Fruit fly (Drosophila melanogaster) whole organism, prepupa: ENCODE results near the gene CG5180.

Source experiments
- CG10631 ChIP-seq: fragments of 200-800 bp; sonication (Bioruptor generic); optimal IDR thresholded peaks from 2 replicates; lab custom pipeline; 2016; ENCODE audit warnings: missing biosample characterization, missing genetic modification characterization
- CG10669 ChIP-seq: fragments of 200-800 bp; sonication (Bioruptor generic); optimal IDR thresholded peaks from 3 replicates; lab custom pipeline; 2018; ENCODE audit warnings: missing biosample characterization, mild to moderate bottlenecking, missing genetic modification characterization, moderate library complexity
- CG11294 ChIP-seq: fragments of 200-800 bp; sonication (Bioruptor generic); IDR thresholded peaks from 2 replicates; pipeline ENCODE4 v1.3.6; 2022; ENCODE audit warnings: missing biosample characterization, missing genetic modification characterization
- CG11762 ChIP-seq: fragments of 200-800 bp; sonication (Bioruptor generic); optimal IDR thresholded peaks from 3 replicates; lab custom pipeline; 2016; ENCODE audit warnings: missing biosample characterization, missing genetic modification characterization; ENCODE audit not compliant: insufficient read depth
- CG11902 ChIP-seq: fragments of 200-800 bp; sonication (Bioruptor generic); optimal IDR thresholded peaks from 3 replicates; lab custom pipeline; 2016; ENCODE audit warnings: missing biosample characterization, missing genetic modification characterization
- CG15336 ChIP-seq: fragments of 200-800 bp; sonication (Bioruptor generic); IDR thresholded peaks from 2 replicates; pipeline ENCODE4 v1.3.6; 2022; ENCODE audit warnings: missing biosample characterization, missing genetic modification characterization
- CG1621 ChIP-seq: fragments of 200-800 bp; sonication (Bioruptor generic); optimal IDR thresholded peaks from 3 replicates; lab custom pipeline; 2018; ENCODE audit warnings: missing biosample characterization, mild to moderate bottlenecking, missing genetic modification characterization
- CG16779 ChIP-seq: fragments of 200-800 bp; sonication (Bioruptor generic); optimal IDR thresholded peaks from 3 replicates; lab custom pipeline; 2017; ENCODE audit warnings: missing biosample characterization, mild to moderate bottlenecking, missing genetic modification characterization
- CG3032 ChIP-seq: fragments of 200-800 bp; optimal IDR thresholded peaks from 2 replicates; lab custom pipeline; 2019; ENCODE audit warnings: missing biosample characterization, mild to moderate bottlenecking, missing genetic modification characterization, moderate library complexity
- CG32006 ChIP-seq: fragments of 200-800 bp; sonication (Bioruptor generic); optimal IDR thresholded peaks from 3 replicates; lab custom pipeline; 2017; ENCODE audit warnings: missing biosample characterization, mild to moderate bottlenecking, missing genetic modification characterization
- CG34406 ChIP-seq: fragments of 200-800 bp; sonication (Bioruptor generic); optimal IDR thresholded peaks from 3 replicates; lab custom pipeline; 2016; ENCODE audit warnings: missing biosample characterization, missing genetic modification characterization
- CG3919 ChIP-seq: fragments of 200-800 bp; sonication (Bioruptor generic); optimal IDR thresholded peaks from 3 replicates; lab custom pipeline; 2016; ENCODE audit warnings: missing biosample characterization, missing genetic modification characterization
- CG6163 ChIP-seq: fragments of 200-800 bp; sonication (Bioruptor generic); IDR thresholded peaks from 3 replicates; pipeline ENCODE4 v1.3.6; 2022; ENCODE audit warnings: missing biosample characterization, missing genetic modification characterization
- CG6276 ChIP-seq: fragments of 200-800 bp; sonication (Bioruptor generic); optimal IDR thresholded peaks from 2 replicates; lab custom pipeline; 2017; ENCODE audit warnings: missing biosample characterization, mild to moderate bottlenecking, missing genetic modification characterization
- CG6792 ChIP-seq: fragments of 200-800 bp; sonication (Bioruptor generic); optimal IDR thresholded peaks from 3 replicates; lab custom pipeline; 2016; ENCODE audit warnings: missing biosample characterization, missing genetic modification characterization
- CG6808 ChIP-seq: fragments of 200-800 bp; sonication (Bioruptor generic); optimal IDR thresholded peaks from 3 replicates; lab custom pipeline; 2017; ENCODE audit warnings: missing biosample characterization, missing genetic modification characterization, mild to moderate bottlenecking, moderate library complexity, missing genetic modification reagents
- CG7368 ChIP-seq: fragments of 200-800 bp; sonication (Bioruptor generic); optimal IDR thresholded peaks from 3 replicates; lab custom pipeline; 2016; ENCODE audit warnings: missing biosample characterization, missing genetic modification characterization
- CG8119 ChIP-seq: fragments of 200-800 bp; sonication (Bioruptor generic); IDR thresholded peaks from 3 replicates; pipeline ENCODE4 v1.3.6; 2022; ENCODE audit warnings: missing biosample characterization, missing genetic modification characterization
- CG8319 ChIP-seq: fragments of 200-800 bp; sonication (Bioruptor generic); optimal IDR thresholded peaks from 3 replicates; lab custom pipeline; 2016; ENCODE audit warnings: missing biosample characterization, missing genetic modification characterization
- CG8632 ChIP-seq: fragments of 200-800 bp; sonication (Bioruptor generic); optimal IDR thresholded peaks from 3 replicates; lab custom pipeline; 2016; ENCODE audit warnings: missing biosample characterization, missing genetic modification characterization
- Eip93F ChIP-seq: fragments of 200-800 bp; sonication (Bioruptor generic); optimal IDR thresholded peaks from 2 replicates; lab custom pipeline; 2016; ENCODE audit warnings: missing biosample characterization, mild to moderate bottlenecking, missing genetic modification characterization
- Ets96B ChIP-seq: fragments of 200-800 bp; optimal IDR thresholded peaks from 2 replicates; lab custom pipeline; 2019; ENCODE audit warnings: missing biosample characterization, mild to moderate bottlenecking, missing genetic modification characterization, moderate library complexity
- Gug ChIP-seq: fragments of 200-800 bp; sonication (Bioruptor generic); IDR thresholded peaks from 2 replicates; pipeline ENCODE4 v1.3.6; 2022; ENCODE audit warnings: missing biosample characterization, missing genetic modification characterization
- Hr38 ChIP-seq: sonication (Bioruptor generic); optimal IDR thresholded peaks from 2 replicates; lab custom pipeline; 2016; ENCODE audit warnings: missing biosample characterization, missing genetic modification characterization
- Hr4 ChIP-seq: fragments of 200-800 bp; sonication (Bioruptor generic); optimal IDR thresholded peaks from 3 replicates; lab custom pipeline; 2016; ENCODE audit warnings: missing biosample characterization, missing genetic modification characterization
- Lpt ChIP-seq: fragments of 200-800 bp; sonication (Bioruptor generic); optimal IDR thresholded peaks from 3 replicates; lab custom pipeline; 2016; ENCODE audit warnings: missing biosample characterization, missing genetic modification characterization
- OdsH ChIP-seq: fragments of 200-800 bp; sonication (Bioruptor generic); optimal IDR thresholded peaks from 3 replicates; lab custom pipeline; 2016; ENCODE audit warnings: missing biosample characterization, missing genetic modification characterization
- Sox14 ChIP-seq: fragments of 200-800 bp; sonication (Bioruptor generic); optimal IDR thresholded peaks from 3 replicates; lab custom pipeline; 2016; ENCODE audit warnings: missing biosample characterization, missing genetic modification characterization
- Sox15 ChIP-seq: fragments of 200-800 bp; sonication (Bioruptor generic); optimal IDR thresholded peaks from 3 replicates; lab custom pipeline; 2016; ENCODE audit warnings: missing biosample characterization, missing genetic modification characterization
- achi ChIP-seq: fragments of 200-800 bp; sonication (Bioruptor generic); optimal IDR thresholded peaks from 3 replicates; lab custom pipeline; 2016; ENCODE audit warnings: missing biosample characterization, missing genetic modification characterization
- acj6 ChIP-seq: fragments of 200-800 bp; sonication (Bioruptor generic); optimal IDR thresholded peaks from 3 replicates; lab custom pipeline; 2016; ENCODE audit warnings: missing biosample characterization, missing genetic modification characterization
- cyc ChIP-seq: fragments of 200-800 bp; sonication (Bioruptor generic); optimal IDR thresholded peaks from 3 replicates; lab custom pipeline; 2016; ENCODE audit warnings: missing biosample characterization, missing genetic modification characterization
- dac ChIP-seq: fragments of 200-800 bp; sonication (Bioruptor generic); optimal IDR thresholded peaks from 2 replicates; lab custom pipeline; 2017; ENCODE audit warnings: missing biosample characterization, mild to moderate bottlenecking, missing genetic modification characterization
- dsx ChIP-seq: fragments of 200-800 bp; optimal IDR thresholded peaks from 3 replicates; lab custom pipeline; 2019; ENCODE audit warnings: missing biosample characterization, mild to moderate bottlenecking, missing genetic modification characterization, moderate library complexity; ENCODE audit not compliant: poor library complexity, severe bottlenecking
- esn ChIP-seq: fragments of 200-800 bp; sonication (Bioruptor generic); optimal IDR thresholded peaks from 2 replicates; lab custom pipeline; 2016; ENCODE audit warnings: missing biosample characterization, mild to moderate bottlenecking, missing genetic modification characterization, moderate library complexity
- fd59A ChIP-seq: fragments of 200-800 bp; sonication (Bioruptor generic); optimal IDR thresholded peaks from 2 replicates; lab custom pipeline; 2017; ENCODE audit warnings: missing biosample characterization, mild to moderate bottlenecking, missing genetic modification characterization, missing genetic modification reagents
- fd85E ChIP-seq: fragments of 200-800 bp; sonication (Bioruptor generic); optimal IDR thresholded peaks from 3 replicates; lab custom pipeline; 2016; ENCODE audit warnings: missing biosample characterization, missing genetic modification characterization
- fkh ChIP-seq: fragments of 200-800 bp; sonication (Bioruptor generic); optimal IDR thresholded peaks from 3 replicates; lab custom pipeline; 2017; ENCODE audit warnings: missing biosample characterization, mild to moderate bottlenecking, missing genetic modification characterization, moderate library complexity
- lz ChIP-seq: fragments of 200-800 bp; sonication (Bioruptor generic); optimal IDR thresholded peaks from 3 replicates; lab custom pipeline; 2016; ENCODE audit warnings: missing biosample characterization, missing genetic modification characterization
- net ChIP-seq: fragments of 200-800 bp; sonication (Bioruptor generic); optimal IDR thresholded peaks from 3 replicates; lab custom pipeline; 2016; ENCODE audit warnings: missing biosample characterization, missing genetic modification characterization
- pdm3 ChIP-seq: fragments of 200-800 bp; sonication (Bioruptor generic); optimal IDR thresholded peaks from 3 replicates; lab custom pipeline; 2016; ENCODE audit warnings: missing biosample characterization, missing genetic modification characterization
- salr ChIP-seq, 2 experiments: fragments of 200-800 bp; sonication (Bioruptor generic); optimal IDR thresholded peaks; 3 replicates each; lab custom pipeline; 2016 to 2018; ENCODE audit warnings: missing biosample characterization in 2 of 2, missing genetic modification characterization in 2 of 2, mild to moderate bottlenecking in 1 of 2
- spab ChIP-seq: fragments of 200-800 bp; sonication (Bioruptor generic); optimal IDR thresholded peaks from 2 replicates; lab custom pipeline; 2017; ENCODE audit warnings: missing biosample characterization, mild to moderate bottlenecking, missing genetic modification characterization, missing genetic modification reagents
- topi ChIP-seq: fragments of 200-800 bp; sonication (Bioruptor generic); optimal IDR thresholded peaks from 3 replicates; lab custom pipeline; 2016; ENCODE audit warnings: missing biosample characterization, missing genetic modification characterization
- vri ChIP-seq: fragments of 200-800 bp; sonication (Bioruptor generic); optimal IDR thresholded peaks from 3 replicates; lab custom pipeline; 2016; ENCODE audit warnings: missing biosample characterization, mild to moderate bottlenecking, missing genetic modification characterization

The CG5180 gene

DNA sequence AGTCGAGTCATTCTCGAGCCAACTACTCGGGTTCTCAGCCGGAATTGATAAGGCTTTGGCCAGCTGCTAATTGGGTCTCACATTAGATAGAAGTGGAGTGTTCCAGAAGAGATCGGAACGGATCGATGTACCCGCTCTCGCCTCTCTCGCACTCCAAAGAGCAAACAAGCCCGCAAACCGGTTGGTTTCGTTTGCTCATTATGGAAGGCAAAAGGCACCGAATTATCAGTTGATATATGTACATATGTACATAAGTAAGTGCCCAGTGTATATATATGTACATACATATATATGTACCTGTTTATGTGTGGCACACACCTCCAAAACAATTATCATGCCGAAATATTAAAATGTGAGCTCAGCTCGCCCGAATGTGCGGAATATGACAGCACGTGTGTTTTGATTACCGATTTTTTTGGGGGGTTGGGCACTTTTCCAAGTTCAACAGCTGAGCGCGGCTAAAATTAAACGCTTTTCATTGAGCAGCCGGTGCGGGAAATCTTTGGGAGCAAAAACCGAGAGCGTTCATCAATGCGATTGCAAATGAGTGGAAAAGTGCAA, 1.9 kb upstream of the CG5180 start:
- TF ChIP-seq CG8119 (GFP tag; lab: Robert Waterston, UW) (peak; percentile 29; the same call in 1 of the 3 replicates), cyc (GFP tag; lab: Kevin White, UChicago) (no peak), CG6163 (GFP tag; lab: Robert Waterston, UW) (peak; percentile 24; the same call in 1 of the 3 replicates), achi (GFP tag; lab: Kevin White, UChicago) (no peak), fkh (GFP tag; lab: Kevin White, UChicago) (peak; percentile 95), Eip93F (GFP tag; lab: Kevin White, UChicago) (peak; percentile 38), CG8319 (GFP tag; lab: Kevin White, UChicago) (no peak), CG3032 (tag; lab: Kevin White, UChicago) (no peak), CG15336 (GFP tag; lab: Robert Waterston, UW) (no peak)

DNA sequence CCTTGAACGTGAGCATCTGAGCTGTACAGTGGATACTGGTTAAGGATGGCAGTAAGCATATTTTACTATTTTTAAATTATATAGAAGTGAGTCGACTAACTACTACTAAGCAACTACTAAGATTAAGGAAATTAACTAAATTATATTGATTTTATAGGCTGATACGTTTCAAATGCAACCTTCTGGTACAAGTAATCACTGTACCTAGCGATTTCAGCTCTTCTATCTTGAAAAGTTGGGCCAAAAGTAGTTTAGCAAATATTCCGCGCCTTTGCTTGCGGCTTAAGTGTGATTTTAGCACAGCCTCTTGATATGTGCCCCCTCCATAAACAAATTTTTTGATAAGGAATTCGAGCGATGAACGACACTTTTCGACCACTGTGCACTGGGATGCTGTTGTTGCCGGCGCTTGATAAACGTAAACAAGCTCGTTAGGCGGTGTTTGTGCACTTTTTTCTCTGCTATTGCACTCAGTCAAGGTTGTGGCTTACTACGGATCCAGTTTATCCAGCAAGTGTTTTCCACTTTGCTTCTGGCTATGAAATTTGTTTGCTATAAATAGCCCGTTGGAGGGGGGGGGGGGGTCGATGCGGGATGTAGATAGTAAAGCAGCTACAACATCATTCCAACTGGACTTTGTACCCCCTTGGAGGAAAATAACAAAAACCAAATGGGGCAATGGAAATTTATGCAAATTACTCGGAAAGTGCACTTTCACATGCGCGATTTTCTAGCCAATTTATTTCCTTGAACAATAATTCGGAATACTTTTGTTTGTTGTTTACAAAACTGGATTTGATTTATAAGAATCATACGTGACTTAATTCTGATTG, 1.2 kb upstream of the CG5180 start:
- TF ChIP-seq CG11902 (GFP tag; lab: Kevin White, UChicago) (peak; percentile 50), OdsH (GFP tag; lab: Kevin White, UChicago) (peak; percentile 79), CG8319 (GFP tag; lab: Kevin White, UChicago) (peak; percentile 61), CG1621 (tag; lab: Kevin White, UChicago) (peak; percentile 53), fd85E (GFP tag; lab: Kevin White, UChicago) (no peak), salr (GFP tag; optimal IDR thresholded peaks at IDR 0.05; lab: Kevin White, UChicago) (peak in 1 of 2 experiments; percentile 65), fd59A (GFP tag; lab: Kevin White, UChicago) (peak; percentile 65), CG8119 (GFP tag; lab: Robert Waterston, UW) (peak; percentile 65), lz (GFP tag; lab: Kevin White, UChicago) (peak; percentile 65), Gug (GFP tag; lab: Robert Waterston, UW) (peak; percentile 79), CG6792 (peak; percentile 57), Eip93F (GFP tag; lab: Kevin White, UChicago) (no peak), CG15336 (GFP tag; lab: Robert Waterston, UW) (peak; percentile 79), CG10669 (peak; percentile 64), fkh (GFP tag; lab: Kevin White, UChicago) (peak; percentile 54), CG7368 (GFP tag; lab: Kevin White, UChicago) (peak; percentile 74), CG16779 (peak; percentile 78), Hr4 (GFP tag; lab: Kevin White, UChicago) (peak; percentile 84), Sox14 (peak; percentile 70), CG11294 (GFP tag; lab: Robert Waterston, UW) (peak; percentile 74), CG3919 (peak; percentile 81), CG6808 (GFP tag; lab: Kevin White, UChicago) (peak; percentile 88), esn (GFP tag; lab: Kevin White, UChicago) (peak; percentile 72), achi (GFP tag; lab: Kevin White, UChicago) (peak; percentile 81), Ets96B (tag; lab: Kevin White, UChicago) (peak; percentile 52), CG34406 (GFP tag; lab: Kevin White, UChicago) (peak; percentile 67), CG32006 (GFP tag; lab: Kevin White, UChicago) (peak; percentile 89), CG11762 (peak; percentile 65), cyc (GFP tag; lab: Kevin White, UChicago) (peak; percentile 67), Sox15 (GFP tag; lab: Kevin White, UChicago) (peak; percentile 63), CG6276 (GFP tag; lab: Kevin White, UChicago) (peak; percentile 88), vri (GFP tag; lab: Kevin White, UChicago) (no peak), CG10631 (GFP tag; lab: Kevin White, UChicago) (peak; percentile 72), CG3032 (tag; lab: Kevin White, UChicago) (peak; percentile 60), net (GFP tag; lab: Kevin White, UChicago) (peak; percentile 54), spab (GFP tag; lab: Kevin White, UChicago) (peak; percentile 66), topi (GFP tag; lab: Kevin White, UChicago) (peak; percentile 56), Lpt (GFP tag; lab: Kevin White, UChicago) (peak; percentile 55), dsx (GFP tag; lab: Kevin White, UChicago) (peak; percentile 6), Hr38 (GFP tag; lab: Kevin White, UChicago) (no peak), pdm3 (GFP tag; lab: Kevin White, UChicago) (peak; percentile 82), dac (GFP tag; lab: Kevin White, UChicago) (peak; percentile 46), CG8632 (GFP tag; lab: Kevin White, UChicago) (peak; percentile 52), acj6 (peak; percentile 73)
